Worm (Caenorhabditis elegans) whole organism, early embryonic: ENCODE measurements around the gene ifo-1.
"Not testable (repeated sequence)": the region's sequence is repeated elsewhere in the genome, so short reads cannot be mapped to it uniquely, and the experiment has no call there.

Experiments used
- B0310.2 ChIP-seq: sonication (generic microtip); optimal IDR thresholded peaks from 2 replicates; lab custom pipeline; 2016; ENCODE audit warnings: mild to moderate bottlenecking, missing genetic modification characterization, missing compliant biosample characterization
- F13C5.2 ChIP-seq: sonication (generic microtip); optimal IDR thresholded peaks from 2 replicates; lab custom pipeline; 2017; ENCODE audit warnings: mild to moderate bottlenecking, missing genetic modification characterization, inconsistent platforms, missing compliant biosample characterization
- aly-1 ChIP-seq: sonication (generic microtip); optimal IDR thresholded peaks from 2 replicates; lab custom pipeline; 2016; ENCODE audit warnings: missing genetic modification characterization, missing compliant biosample characterization
- ama-1 ChIP-seq: fragments of 150-350 bp; optimal IDR thresholded peaks from 2 replicates; lab custom pipeline; 2014
- ceh-13 ChIP-seq: fragments of 200-800 bp; sonication (Bioruptor generic); optimal IDR thresholded peaks from 2 replicates; lab custom pipeline; 2018; ENCODE audit warnings: mild to moderate bottlenecking, missing genetic modification characterization, missing compliant biosample characterization
- ceh-36 ChIP-seq: sonication (generic microtip); optimal IDR thresholded peaks from 2 replicates; lab custom pipeline; 2016; ENCODE audit warnings: missing genetic modification characterization, inconsistent platforms, missing compliant biosample characterization
- ets-7 ChIP-seq: sonication (generic microtip); optimal IDR thresholded peaks from 2 replicates; lab custom pipeline; 2016; ENCODE audit warnings: missing genotype, missing genetic modification characterization, missing compliant biosample characterization
- flt-1 ChIP-seq: fragments of 200-800 bp; sonication (Bioruptor generic); IDR thresholded peaks from 2 replicates; pipeline ENCODE4 v1.3.6; 2022; ENCODE audit warnings: missing genetic modification characterization, missing compliant biosample characterization
- hmbx-1 ChIP-seq: sonication (generic microtip); optimal IDR thresholded peaks from 2 replicates; lab custom pipeline; 2016; ENCODE audit warnings: mild to moderate bottlenecking, missing genetic modification characterization, missing compliant biosample characterization
- hmg-4 ChIP-seq: fragments of 200-800 bp; sonication (Bioruptor generic); optimal IDR thresholded peaks from 2 replicates; lab custom pipeline; 2018; ENCODE audit warnings: mild to moderate bottlenecking, missing genetic modification characterization, missing compliant biosample characterization
- hnd-1 ChIP-seq: sonication (generic microtip); optimal IDR thresholded peaks from 2 replicates; lab custom pipeline; 2016; ENCODE audit warnings: missing genetic modification characterization, missing compliant biosample characterization
- pes-1 ChIP-seq: fragments of 200-800 bp; sonication (Bioruptor generic); IDR thresholded peaks from 2 replicates; pipeline ENCODE4 v1.3.6; 2022; ENCODE audit warnings: missing genetic modification reagents, missing genetic modification characterization, missing compliant biosample characterization
- scrt-1 ChIP-seq: fragments of 200-800 bp; sonication (Bioruptor generic); IDR thresholded peaks from 2 replicates; pipeline ENCODE4 v1.3.6; 2022; ENCODE audit warnings: missing genetic modification characterization, missing compliant biosample characterization
- sea-1 ChIP-seq: fragments of 200-800 bp; sonication (Bioruptor generic); conservative IDR thresholded peaks from 2 replicates; pipeline ENCODE4 v1.3.6; 2022; ENCODE audit warnings: missing genetic modification characterization, missing compliant biosample characterization
- tbx-11 ChIP-seq: fragments of 200-800 bp; sonication (Bioruptor generic); IDR thresholded peaks from 2 replicates; pipeline ENCODE4 v1.3.6; 2022; ENCODE audit warnings: missing genetic modification characterization, missing compliant biosample characterization
- tbx-37 ChIP-seq: fragments of 200-800 bp; sonication (Bioruptor generic); conservative IDR thresholded peaks from 2 replicates; pipeline ENCODE4 v1.3.6; 2022; ENCODE audit warnings: missing genetic modification reagents, missing genetic modification characterization, missing compliant biosample characterization
- tra-4 ChIP-seq: sonication (generic microtip); optimal IDR thresholded peaks from 2 replicates; lab custom pipeline; 2017; ENCODE audit warnings: missing genetic modification characterization, missing compliant biosample characterization

The ifo-1 gene

ce11 chrIV:7326613-7327149 is at the start of gene ifo-1:
ifo-1 (minus strand) TSS chrIV:7326663.
- TF ChIP-seq F13C5.2 (tag; lab: Kevin White, UChicago) (no peak), hmg-4 (no peak), B0310.2 (tag; lab: Kevin White, UChicago) (no peak), aly-1 (tag; lab: Kevin White, UChicago) (no peak), tra-4 (tag; lab: Kevin White, UChicago) (no peak), scrt-1 (GFP tag; lab: Robert Waterston, UW) (no peak), ceh-36 (tag; lab: Kevin White, UChicago) (no peak), tbx-11 (GFP tag; lab: Robert Waterston, UW) (no peak), ama-1 (lab: Kevin White, UChicago) (no peak), ets-7 (tag; lab: Kevin White, UChicago) (no peak), flt-1 (GFP tag; lab: Robert Waterston, UW) (no peak), hmbx-1 (no peak), ceh-13 (GFP tag; lab: Kevin White, UChicago) (no peak), pes-1 (GFP tag; lab: Robert Waterston, UW) (no peak)

- not testable (repeated sequence) for TF ChIP-seq ceh-13 (GFP tag; lab: Kevin White, UChicago); flt-1 (GFP tag; lab: Robert Waterston, UW); ceh-36 (tag; lab: Kevin White, UChicago)
These were observed 48.4 kb upstream of the ifo-1 start, which contains the start of gene T12B3.3 for ce11 chrIV:7374847-7375246. T12B3.3 (plus strand) TSS chrIV:7375147.

ce11 chrIV:7365011-7365410 is 38.5 kb upstream of the ifo-1 start, which contains the start of gene Y40C5A.4:
Y40C5A.4 (minus strand) TSS chrIV:7365111.
- not testable (repeated sequence) for TF ChIP-seq flt-1 (GFP tag; lab: Robert Waterston, UW); hnd-1 (tag; lab: Kevin White, UChicago); tra-4 (tag; lab: Kevin White, UChicago)

- TF ChIP-seq ceh-36 (tag; lab: Kevin White, UChicago) (no peak), tra-4 (tag; lab: Kevin White, UChicago) (no peak), hmbx-1 (no peak), scrt-1 (GFP tag; lab: Robert Waterston, UW) (no peak), ets-7 (tag; lab: Kevin White, UChicago) (no peak), F13C5.2 (tag; lab: Kevin White, UChicago) (no peak), B0310.2 (tag; lab: Kevin White, UChicago) (no peak), hnd-1 (tag; lab: Kevin White, UChicago) (no peak), tbx-11 (GFP tag; lab: Robert Waterston, UW) (no peak), tbx-37 (GFP tag; lab: Robert Waterston, UW) (no peak), sea-1 (no peak), hmg-4 (no peak), ama-1 (lab: Kevin White, UChicago) (no peak), flt-1 (GFP tag; lab: Robert Waterston, UW) (no peak), ceh-13 (GFP tag; lab: Kevin White, UChicago) (no peak), aly-1 (tag; lab: Kevin White, UChicago) (no peak), pes-1 (GFP tag; lab: Robert Waterston, UW) (no peak)
These were observed 20.3 kb upstream of the ifo-1 start, which contains the start of gene daf-42 for ce11 chrIV:7346751-7347150. daf-42 (minus strand) TSS chrIV:7346851.

ce11 chrIV:7344020-7344419 is 17.6 kb upstream of the ifo-1 start:
- TF ChIP-seq flt-1 (GFP tag; lab: Robert Waterston, UW) (peak; percentile 38; the same call in 1 of the 2 replicates), B0310.2 (tag; lab: Kevin White, UChicago) (no peak), hmbx-1 (no peak), tbx-11 (GFP tag; lab: Robert Waterston, UW) (0 out of 2 replicates have a peak, but pooled peaks have one; percentile 51), pes-1 (GFP tag; lab: Robert Waterston, UW) (no peak), aly-1 (tag; lab: Kevin White, UChicago) (no peak), tbx-37 (GFP tag; lab: Robert Waterston, UW) (no peak), ceh-13 (GFP tag; lab: Kevin White, UChicago) (no peak), tra-4 (tag; lab: Kevin White, UChicago) (no peak), ama-1 (lab: Kevin White, UChicago) (no peak), ets-7 (tag; lab: Kevin White, UChicago) (no peak), hmg-4 (no peak), F13C5.2 (tag; lab: Kevin White, UChicago) (no peak), hnd-1 (tag; lab: Kevin White, UChicago) (no peak), sea-1 (no peak; the same call in 1 of the 2 replicates)

ce11 chrIV:7342144-7342543 is 15.7 kb upstream of the ifo-1 start:
- no peak for TF ChIP-seq B0310.2 (tag; lab: Kevin White, UChicago)
- no peak for TF ChIP-seq ets-7 (tag; lab: Kevin White, UChicago)
- TF ChIP-seq ama-1 (lab: Kevin White, UChicago) = no peak
- TF ChIP-seq F13C5.2 (tag; lab: Kevin White, UChicago) = no peak
- TF ChIP-seq ceh-13 (GFP tag; lab: Kevin White, UChicago) = no peak
- no peak for TF ChIP-seq scrt-1 (GFP tag; lab: Robert Waterston, UW)

ce11 chrIV:7339095-7339494 is 12.6 kb upstream of the ifo-1 start:
- no peak for TF ChIP-seq sea-1

- TF ChIP-seq flt-1 (GFP tag; lab: Robert Waterston, UW) = no peak
- TF ChIP-seq aly-1 (tag; lab: Kevin White, UChicago) = no peak
- TF ChIP-seq hmbx-1 = no peak
These were observed 11.6 kb upstream of the ifo-1 start for ce11 chrIV:7338042-7338441.
